Fruit fly (Drosophila melanogaster): ENCODE results near the gene CG44002.

dm6 chr2L:3130417-3130816, 40.5 kb downstream of the CG44002 start:
- no peak for TF ChIP-seq Pif1B (GFP tag; optimal IDR thresholded peaks at IDR 0.05)
- no peak for TF ChIP-seq CG8159 (tag; optimal IDR thresholded peaks at IDR 0.05)
- no peak for TF ChIP-seq CG9948 (tag; optimal IDR thresholded peaks at IDR 0.05)
- no peak for TF ChIP-seq CG32121 (GFP tag; IDR thresholded peaks at IDR 0.05)
- no peak for TF ChIP-seq D1 (tag; optimal IDR thresholded peaks at IDR 0.05)
- TF ChIP-seq CG14655 (GFP tag; optimal IDR thresholded peaks at IDR 0.05) = no peak
- TF ChIP-seq CG4496 (GFP tag; IDR thresholded peaks at IDR 0.05) = no peak
- no peak for TF ChIP-seq CG13204 (GFP tag; optimal IDR thresholded peaks at IDR 0.05)

All from whole organism, pupa.